Fruit fly (Drosophila melanogaster) whole organism, embryonic: ENCODE results near the gene Sps2.

Experiments
- CG11560 ChIP-seq: fragments of 200-800 bp; sonication (Bioruptor generic); IDR thresholded peaks from 3 replicates; pipeline ENCODE4 v1.3.6; 2022; ENCODE audit warnings: missing biosample characterization, missing genetic modification characterization
- CG12942 ChIP-seq: fragments of 200-800 bp; sonication (Bioruptor generic); optimal IDR thresholded peaks from 3 replicates; lab custom pipeline; 2016; ENCODE audit warnings: missing biosample characterization, missing genetic modification characterization
- CG14710 ChIP-seq: fragments of 200-800 bp; sonication (Bioruptor generic); optimal IDR thresholded peaks from 3 replicates; lab custom pipeline; 2019; ENCODE audit warnings: missing biosample characterization, mild to moderate bottlenecking, missing genetic modification characterization, moderate library complexity
- CG15269 ChIP-seq: fragments of 200-800 bp; sonication (Bioruptor generic); optimal IDR thresholded peaks from 2 replicates; lab custom pipeline; 2018; ENCODE audit warnings: missing biosample characterization, mild to moderate bottlenecking, missing genetic modification characterization, moderate library complexity
- CG15514 ChIP-seq: fragments of 200-800 bp; sonication (Bioruptor generic); optimal IDR thresholded peaks from 3 replicates; lab custom pipeline; 2017; ENCODE audit warnings: missing biosample characterization, missing genetic modification characterization, mild to moderate bottlenecking, moderate library complexity, missing genetic modification reagents
- CG2116 ChIP-seq: fragments of 200-800 bp; sonication (Bioruptor generic); optimal IDR thresholded peaks from 3 replicates; lab custom pipeline; 2018; ENCODE audit warnings: missing biosample characterization, mild to moderate bottlenecking, missing genetic modification characterization
- CG2678 ChIP-seq: fragments of 200-800 bp; sonication (Bioruptor generic); optimal IDR thresholded peaks from 3 replicates; lab custom pipeline; 2019; ENCODE audit warnings: missing biosample characterization, mild to moderate bottlenecking, missing genetic modification characterization, moderate library complexity
- CG31388 ChIP-seq: fragments of 200-800 bp; sonication (Bioruptor generic); optimal IDR thresholded peaks from 2 replicates; lab custom pipeline; 2016; ENCODE audit warnings: missing biosample characterization, missing genetic modification characterization
- CG4617 ChIP-seq: fragments of 200-800 bp; sonication (Bioruptor generic); optimal IDR thresholded peaks from 3 replicates; lab custom pipeline; 2016; ENCODE audit warnings: missing biosample characterization, missing genetic modification characterization, borderline replicate concordance
- CG5245 ChIP-seq: fragments of 200-800 bp; sonication (Bioruptor generic); optimal IDR thresholded peaks from 3 replicates; lab custom pipeline; 2016; ENCODE audit warnings: missing biosample characterization, missing genetic modification characterization
- CG8924 ChIP-seq: fragments of 200-800 bp; optimal IDR thresholded peaks from 3 replicates; lab custom pipeline; 2019; ENCODE audit warnings: missing biosample characterization, mild to moderate bottlenecking, missing genetic modification characterization, moderate library complexity
- D ChIP-seq, 2 experiments: fragments of 200-800 bp in 1 of 2; fragments of >200 bp in 1 of 2; sonication (Bioruptor generic) in 1 of 2; optimal IDR thresholded peaks; 2 replicates in 1 of 2; 3 replicates in 1 of 2; lab custom pipeline; 2017; ENCODE audit warnings: mild to moderate bottlenecking in 1 of 2, missing biosample characterization in 1 of 2, missing genetic modification characterization in 1 of 2, missing genetic modification reagents in 1 of 2
- Dek ChIP-seq: fragments of 200-800 bp; sonication (Bioruptor generic); optimal IDR thresholded peaks from 3 replicates; lab custom pipeline; 2019; ENCODE audit warnings: missing biosample characterization, mild to moderate bottlenecking, missing genetic modification characterization, moderate library complexity
- Dp ChIP-seq: fragments of 200-800 bp; sonication (Bioruptor generic); optimal IDR thresholded peaks from 2 replicates; lab custom pipeline; 2018; ENCODE audit warnings: missing biosample characterization, mild to moderate bottlenecking, missing genetic modification characterization, moderate library complexity
- Ets97D ChIP-seq: fragments of 200-800 bp; sonication (Bioruptor generic); optimal IDR thresholded peaks from 3 replicates; lab custom pipeline; 2016; ENCODE audit warnings: missing biosample characterization, missing genetic modification characterization
- Fer1 ChIP-seq: fragments of 200-800 bp; sonication (Bioruptor generic); optimal IDR thresholded peaks from 2 replicates; lab custom pipeline; 2017; ENCODE audit warnings: missing biosample characterization, mild to moderate bottlenecking, missing genetic modification characterization
- Hr51 ChIP-seq, 2 experiments: fragments of 200-800 bp; sonication (Bioruptor generic); optimal IDR thresholded peaks; 2 replicates in 1 of 2; 3 replicates in 1 of 2; lab custom pipeline; 2016 to 2018; ENCODE audit warnings: missing biosample characterization in 2 of 2, missing genetic modification characterization in 2 of 2, mild to moderate bottlenecking in 1 of 2, moderate library complexity in 1 of 2
- MBD-R2 ChIP-seq: fragments of 200-800 bp; sonication (Bioruptor generic); IDR thresholded peaks from 2 replicates; pipeline ENCODE4 v1.3.6; 2022; ENCODE audit warnings: missing biosample characterization, missing genetic modification characterization
- Mrtf ChIP-seq: fragments of 200-800 bp; sonication (Bioruptor generic); IDR thresholded peaks from 3 replicates; pipeline ENCODE4 v1.3.6; 2022; ENCODE audit warnings: missing biosample characterization, missing genetic modification characterization
- NC2α ChIP-seq: fragments of 200-800 bp; sonication (Bioruptor generic); optimal IDR thresholded peaks from 2 replicates; lab custom pipeline; 2016; ENCODE audit warnings: missing biosample characterization, missing genetic modification characterization
- NfI ChIP-seq: fragments of 200-800 bp; sonication (Bioruptor generic); optimal IDR thresholded peaks from 3 replicates; lab custom pipeline; 2018; ENCODE audit warnings: missing biosample characterization, mild to moderate bottlenecking, missing genetic modification characterization, moderate library complexity
- Sry-δ ChIP-seq: fragments of 200-800 bp; sonication (Bioruptor generic); optimal IDR thresholded peaks from 2 replicates; lab custom pipeline; 2016; ENCODE audit warnings: missing biosample characterization, missing genetic modification characterization
- Xbp1 ChIP-seq: fragments of 200-800 bp; sonication (Bioruptor generic); optimal IDR thresholded peaks from 3 replicates; lab custom pipeline; 2016; ENCODE audit warnings: missing biosample characterization, mild to moderate bottlenecking, missing genetic modification characterization
- Xrp1 ChIP-seq: fragments of 200-800 bp; sonication (Bioruptor generic); IDR thresholded peaks from 2 replicates; pipeline ENCODE4 v1.3.6; 2022; ENCODE audit warnings: missing biosample characterization, missing genetic modification characterization
- al ChIP-seq: fragments of 200-800 bp; sonication (Bioruptor generic); IDR thresholded peaks from 2 replicates; pipeline ENCODE4 v1.3.6; 2022; ENCODE audit warnings: missing biosample characterization, missing genetic modification characterization
- ato ChIP-seq: fragments of 200-800 bp; sonication (Bioruptor generic); IDR thresholded peaks from 2 replicates; pipeline ENCODE4 v1.3.6; 2022; ENCODE audit warnings: missing biosample characterization, missing genetic modification characterization; ENCODE audit not compliant: partially characterized antibody
- grau ChIP-seq: fragments of 200-800 bp; optimal IDR thresholded peaks from 3 replicates; lab custom pipeline; 2019; ENCODE audit warnings: missing biosample characterization, mild to moderate bottlenecking, missing genetic modification characterization, moderate library complexity
- gsb-n ChIP-seq: fragments of 200-800 bp; sonication (Bioruptor generic); optimal IDR thresholded peaks from 3 replicates; lab custom pipeline; 2018; ENCODE audit warnings: missing biosample characterization, mild to moderate bottlenecking, missing genetic modification characterization
- hb ChIP-seq: fragments of 200-800 bp; sonication (Bioruptor generic); IDR thresholded peaks from 3 replicates; pipeline ENCODE4 v1.3.6; 2022; ENCODE audit warnings: missing biosample characterization, missing genetic modification characterization; ENCODE audit not compliant: partially characterized antibody
- knrl ChIP-seq: fragments of 200-800 bp; sonication (Bioruptor generic); IDR thresholded peaks from 3 replicates; pipeline ENCODE4 v1.3.6; 2022; ENCODE audit warnings: missing biosample characterization, missing genetic modification characterization; ENCODE audit not compliant: partially characterized antibody
- lola ChIP-seq, 3 experiments: fragments of >200 bp in 2 of 3; fragments of 200-800 bp in 1 of 3; sonication (Bioruptor generic) in 1 of 3; optimal IDR thresholded peaks; 2 replicates each; lab custom pipeline; 2017 to 2019; ENCODE audit warnings: missing biosample characterization in 3 of 3, missing genetic modification characterization in 3 of 3, mild to moderate bottlenecking in 1 of 3, moderate library complexity in 1 of 3
- phol ChIP-seq: fragments of 200-800 bp; sonication (Bioruptor generic); optimal IDR thresholded peaks from 3 replicates; lab custom pipeline; 2018; ENCODE audit warnings: missing biosample characterization, mild to moderate bottlenecking, missing genetic modification characterization, moderate library complexity
- psq ChIP-seq: fragments of 200-800 bp; sonication (Bioruptor generic); optimal IDR thresholded peaks from 2 replicates; lab custom pipeline; 2017; ENCODE audit warnings: missing biosample characterization, missing genetic modification characterization
- salm ChIP-seq: fragments of 200-800 bp; sonication (Bioruptor generic); optimal IDR thresholded peaks from 2 replicates; lab custom pipeline; 2018; ENCODE audit warnings: missing biosample characterization, mild to moderate bottlenecking, missing genetic modification characterization
- schlank ChIP-seq: fragments of 200-800 bp; sonication (Bioruptor generic); optimal IDR thresholded peaks from 2 replicates; lab custom pipeline; 2018; ENCODE audit warnings: missing biosample characterization, mild to moderate bottlenecking, missing genetic modification characterization
- sug ChIP-seq: fragments of 200-800 bp; optimal IDR thresholded peaks from 2 replicates; lab custom pipeline; 2019; ENCODE audit warnings: missing biosample characterization, mild to moderate bottlenecking, missing genetic modification characterization, moderate library complexity
- unc-4 ChIP-seq: fragments of 200-800 bp; sonication (Bioruptor generic); IDR thresholded peaks from 2 replicates; pipeline ENCODE4 v1.3.6; 2022; ENCODE audit warnings: missing biosample characterization, missing genetic modification characterization; ENCODE audit not compliant: partially characterized antibody
- zen2 ChIP-seq: fragments of 200-800 bp; sonication (Bioruptor generic); IDR thresholded peaks from 3 replicates; pipeline ENCODE4 v1.3.6; 2022; ENCODE audit warnings: missing biosample characterization, missing genetic modification characterization; ENCODE audit not compliant: partially characterized antibody
- zfh2 ChIP-seq: fragments of 200-800 bp; sonication (Bioruptor generic); optimal IDR thresholded peaks from 2 replicates; lab custom pipeline; 2016; ENCODE audit warnings: missing biosample characterization, missing genetic modification characterization

Sps2 gene

dm6 chr2L:10339212-10339721 lies 3.1 kb upstream of the Sps2 start, which contains the start of gene SamDC (continued):
- TF ChIP-seq knrl (GFP tag; lab: Robert Waterston, UW) = peak; percentile 87
- TF ChIP-seq gsb-n = peak; percentile 24
- TF ChIP-seq CG2678 (tag; lab: Kevin White, UChicago) = peak; percentile 33
- peak; percentile 42 for TF ChIP-seq CG4617 (GFP tag; lab: Kevin White, UChicago)
- peak; percentile 92 for TF ChIP-seq Sry-δ (GFP tag; lab: Kevin White, UChicago)
- peak; percentile 46 for TF ChIP-seq NfI (GFP tag; lab: Kevin White, UChicago)
- peak; percentile 72 for TF ChIP-seq CG15269
- TF ChIP-seq CG5245 (GFP tag; lab: Kevin White, UChicago) = peak; percentile 14
- TF ChIP-seq CG14710 (tag; lab: Kevin White, UChicago) = peak; percentile 47
- no peak for TF ChIP-seq D (optimal IDR thresholded peaks at IDR 0.05; lab: Kevin White, UChicago)
- TF ChIP-seq D (GFP tag; optimal IDR thresholded peaks at IDR 0.05; lab: Kevin White, UChicago) = no peak
- peak; percentile 68 for TF ChIP-seq Dek (tag; lab: Kevin White, UChicago)
- peak; percentile 77 for TF ChIP-seq unc-4
- TF ChIP-seq CG12942 (GFP tag; lab: Kevin White, UChicago) = peak; percentile 4
- TF ChIP-seq CG31388 (GFP tag; lab: Kevin White, UChicago) = no peak
- peak; percentile 44 for TF ChIP-seq Fer1 (GFP tag; lab: Kevin White, UChicago)
- peak; percentile 27 for TF ChIP-seq zfh2 (GFP tag; lab: Kevin White, UChicago)
- TF ChIP-seq Xbp1 (GFP tag; lab: Kevin White, UChicago) = peak; percentile 51
- peak; percentile 26 for TF ChIP-seq NC2α (GFP tag; lab: Kevin White, UChicago)
- TF ChIP-seq grau (tag; lab: Kevin White, UChicago) = peak; percentile 62
- TF ChIP-seq CG11560 (tag; lab: Robert Waterston, UW) = no peak
- TF ChIP-seq MBD-R2 (GFP tag; lab: Robert Waterston, UW) = peak; percentile 78
- peak in 2 of 3 experiments; percentile 24 to 98 for TF ChIP-seq lola (GFP tag; optimal IDR thresholded peaks at IDR 0.05; lab: Kevin White, UChicago)
- peak; percentile 42 for TF ChIP-seq Ets97D (GFP tag; lab: Kevin White, UChicago)
- peak; percentile 38 for TF ChIP-seq psq
- no peak; the same call in 2 of the 3 replicates for TF ChIP-seq zen2 (GFP tag; lab: Robert Waterston, UW)
- peak; percentile 35 for TF ChIP-seq schlank
- peak; percentile 80 for TF ChIP-seq CG15514 (GFP tag; lab: Kevin White, UChicago)
- peak; percentile 42 for TF ChIP-seq phol (tag; lab: Kevin White, UChicago)
- TF ChIP-seq CG8924 (tag; lab: Kevin White, UChicago) = peak; percentile 63
- TF ChIP-seq Mrtf (GFP tag; lab: Robert Waterston, UW) = no peak
- 0 out of 2 replicates have a peak, but pooled peaks have one; percentile 21 for TF ChIP-seq al (GFP tag; lab: Robert Waterston, UW)
- TF ChIP-seq hb (GFP tag; lab: Robert Waterston, UW) = peak; percentile 73; the same call in 2 of the 3 replicates
- TF ChIP-seq Xrp1 (GFP tag; lab: Robert Waterston, UW) = peak; percentile 32; the same call in 1 of the 2 replicates
- peak; percentile 40 to 60 for TF ChIP-seq Hr51 (GFP tag; optimal IDR thresholded peaks at IDR 0.05; lab: Kevin White, UChicago)
- TF ChIP-seq sug (tag; lab: Kevin White, UChicago) = peak; percentile 48
- peak; percentile 17 for TF ChIP-seq Dp
- peak; percentile 14 for TF ChIP-seq salm (tag; lab: Kevin White, UChicago)
- TF ChIP-seq CG2116 (GFP tag; lab: Kevin White, UChicago) = peak; percentile 60
- peak; percentile 79 for TF ChIP-seq ato (GFP tag; lab: Robert Waterston, UW)
- TF ChIP-seq, all 482 proteins: peak for 234
